Fruit fly (Drosophila melanogaster) whole organism, prepupa: ENCODE results near the gene CG9953.

ENCODE experiments used
- Blimp-1 ChIP-seq: fragments of 200-800 bp; sonication (Bioruptor generic); optimal IDR thresholded peaks from 3 replicates; lab custom pipeline; 2017; ENCODE audit warnings: missing biosample characterization, missing genetic modification characterization, mild to moderate bottlenecking, moderate library complexity, missing genetic modification reagents
- CG10669 ChIP-seq: fragments of 200-800 bp; sonication (Bioruptor generic); optimal IDR thresholded peaks from 3 replicates; lab custom pipeline; 2018; ENCODE audit warnings: missing biosample characterization, mild to moderate bottlenecking, missing genetic modification characterization, moderate library complexity
- CG11294 ChIP-seq: fragments of 200-800 bp; sonication (Bioruptor generic); IDR thresholded peaks from 2 replicates; pipeline ENCODE4 v1.3.6; 2022; ENCODE audit warnings: missing biosample characterization, missing genetic modification characterization
- CG11902 ChIP-seq: fragments of 200-800 bp; sonication (Bioruptor generic); optimal IDR thresholded peaks from 3 replicates; lab custom pipeline; 2016; ENCODE audit warnings: missing biosample characterization, missing genetic modification characterization
- CG15336 ChIP-seq: fragments of 200-800 bp; sonication (Bioruptor generic); IDR thresholded peaks from 2 replicates; pipeline ENCODE4 v1.3.6; 2022; ENCODE audit warnings: missing biosample characterization, missing genetic modification characterization
- CG1621 ChIP-seq: fragments of 200-800 bp; sonication (Bioruptor generic); optimal IDR thresholded peaks from 3 replicates; lab custom pipeline; 2018; ENCODE audit warnings: missing biosample characterization, mild to moderate bottlenecking, missing genetic modification characterization
- CG16779 ChIP-seq: fragments of 200-800 bp; sonication (Bioruptor generic); optimal IDR thresholded peaks from 3 replicates; lab custom pipeline; 2017; ENCODE audit warnings: missing biosample characterization, mild to moderate bottlenecking, missing genetic modification characterization
- CG31627 ChIP-seq: fragments of 200-800 bp; sonication (Bioruptor generic); optimal IDR thresholded peaks from 3 replicates; lab custom pipeline; 2016; ENCODE audit warnings: missing biosample characterization, missing genetic modification characterization
- CG32006 ChIP-seq: fragments of 200-800 bp; sonication (Bioruptor generic); optimal IDR thresholded peaks from 3 replicates; lab custom pipeline; 2017; ENCODE audit warnings: missing biosample characterization, mild to moderate bottlenecking, missing genetic modification characterization
- CG3919 ChIP-seq: fragments of 200-800 bp; sonication (Bioruptor generic); optimal IDR thresholded peaks from 3 replicates; lab custom pipeline; 2016; ENCODE audit warnings: missing biosample characterization, missing genetic modification characterization
- CG4318 ChIP-seq: fragments of 200-800 bp; sonication (Bioruptor generic); optimal IDR thresholded peaks from 3 replicates; lab custom pipeline; 2017; ENCODE audit warnings: missing biosample characterization, mild to moderate bottlenecking, missing genetic modification characterization
- CG6163 ChIP-seq: fragments of 200-800 bp; sonication (Bioruptor generic); IDR thresholded peaks from 3 replicates; pipeline ENCODE4 v1.3.6; 2022; ENCODE audit warnings: missing biosample characterization, missing genetic modification characterization
- CG6792 ChIP-seq: fragments of 200-800 bp; sonication (Bioruptor generic); optimal IDR thresholded peaks from 3 replicates; lab custom pipeline; 2016; ENCODE audit warnings: missing biosample characterization, missing genetic modification characterization
- CG6854 ChIP-seq: fragments of 200-800 bp; sonication (Bioruptor generic); optimal IDR thresholded peaks from 2 replicates; lab custom pipeline; 2017; ENCODE audit warnings: missing biosample characterization, mild to moderate bottlenecking, missing genetic modification characterization
- CG8319 ChIP-seq: fragments of 200-800 bp; sonication (Bioruptor generic); optimal IDR thresholded peaks from 3 replicates; lab custom pipeline; 2016; ENCODE audit warnings: missing biosample characterization, missing genetic modification characterization
- CG8632 ChIP-seq: fragments of 200-800 bp; sonication (Bioruptor generic); optimal IDR thresholded peaks from 3 replicates; lab custom pipeline; 2016; ENCODE audit warnings: missing biosample characterization, missing genetic modification characterization
- Eip75B ChIP-seq: fragments of 200-800 bp; sonication (Bioruptor generic); optimal IDR thresholded peaks from 3 replicates; lab custom pipeline; 2016; ENCODE audit warnings: missing biosample characterization, missing genetic modification characterization
- Eip78C ChIP-seq: fragments of 200-800 bp; sonication (Bioruptor generic); peaks from one replicate; lab custom pipeline; 2016; ENCODE audit warnings: missing biosample characterization, missing genetic modification characterization
- Eip93F ChIP-seq: fragments of 200-800 bp; sonication (Bioruptor generic); optimal IDR thresholded peaks from 2 replicates; lab custom pipeline; 2016; ENCODE audit warnings: missing biosample characterization, mild to moderate bottlenecking, missing genetic modification characterization
- Ets21C ChIP-seq: fragments of 200-800 bp; sonication (Bioruptor generic); optimal IDR thresholded peaks from 3 replicates; lab custom pipeline; 2016; ENCODE audit warnings: missing biosample characterization, missing genetic modification characterization
- Gug ChIP-seq: fragments of 200-800 bp; sonication (Bioruptor generic); IDR thresholded peaks from 2 replicates; pipeline ENCODE4 v1.3.6; 2022; ENCODE audit warnings: missing biosample characterization, missing genetic modification characterization
- Hr38 ChIP-seq: sonication (Bioruptor generic); optimal IDR thresholded peaks from 2 replicates; lab custom pipeline; 2016; ENCODE audit warnings: missing biosample characterization, missing genetic modification characterization
- Hr39 ChIP-seq: fragments of 200-800 bp; sonication (Bioruptor generic); optimal IDR thresholded peaks from 2 replicates; lab custom pipeline; 2016; ENCODE audit warnings: missing biosample characterization, missing genetic modification characterization
- Lpt ChIP-seq: fragments of 200-800 bp; sonication (Bioruptor generic); optimal IDR thresholded peaks from 3 replicates; lab custom pipeline; 2016; ENCODE audit warnings: missing biosample characterization, missing genetic modification characterization
- Met ChIP-seq: fragments of 200-800 bp; sonication (Bioruptor generic); optimal IDR thresholded peaks from 3 replicates; lab custom pipeline; 2016; ENCODE audit warnings: missing biosample characterization, missing genetic modification characterization
- Sox102F ChIP-seq: fragments of 200-800 bp; sonication (Bioruptor generic); optimal IDR thresholded peaks from 2 replicates; lab custom pipeline; 2016; ENCODE audit warnings: missing biosample characterization, mild to moderate bottlenecking, missing genetic modification characterization
- Sox14 ChIP-seq: fragments of 200-800 bp; sonication (Bioruptor generic); optimal IDR thresholded peaks from 3 replicates; lab custom pipeline; 2016; ENCODE audit warnings: missing biosample characterization, missing genetic modification characterization
- Sox15 ChIP-seq: fragments of 200-800 bp; sonication (Bioruptor generic); optimal IDR thresholded peaks from 3 replicates; lab custom pipeline; 2016; ENCODE audit warnings: missing biosample characterization, missing genetic modification characterization
- achi ChIP-seq: fragments of 200-800 bp; sonication (Bioruptor generic); optimal IDR thresholded peaks from 3 replicates; lab custom pipeline; 2016; ENCODE audit warnings: missing biosample characterization, missing genetic modification characterization
- acj6 ChIP-seq: fragments of 200-800 bp; sonication (Bioruptor generic); optimal IDR thresholded peaks from 3 replicates; lab custom pipeline; 2016; ENCODE audit warnings: missing biosample characterization, missing genetic modification characterization
- cyc ChIP-seq: fragments of 200-800 bp; sonication (Bioruptor generic); optimal IDR thresholded peaks from 3 replicates; lab custom pipeline; 2016; ENCODE audit warnings: missing biosample characterization, missing genetic modification characterization
- dac ChIP-seq: fragments of 200-800 bp; sonication (Bioruptor generic); optimal IDR thresholded peaks from 2 replicates; lab custom pipeline; 2017; ENCODE audit warnings: missing biosample characterization, mild to moderate bottlenecking, missing genetic modification characterization
- esn ChIP-seq: fragments of 200-800 bp; sonication (Bioruptor generic); optimal IDR thresholded peaks from 2 replicates; lab custom pipeline; 2016; ENCODE audit warnings: missing biosample characterization, mild to moderate bottlenecking, missing genetic modification characterization, moderate library complexity
- fd59A ChIP-seq: fragments of 200-800 bp; sonication (Bioruptor generic); optimal IDR thresholded peaks from 2 replicates; lab custom pipeline; 2017; ENCODE audit warnings: missing biosample characterization, mild to moderate bottlenecking, missing genetic modification characterization, missing genetic modification reagents
- fd85E ChIP-seq: fragments of 200-800 bp; sonication (Bioruptor generic); optimal IDR thresholded peaks from 3 replicates; lab custom pipeline; 2016; ENCODE audit warnings: missing biosample characterization, missing genetic modification characterization
- fkh ChIP-seq: fragments of 200-800 bp; sonication (Bioruptor generic); optimal IDR thresholded peaks from 3 replicates; lab custom pipeline; 2017; ENCODE audit warnings: missing biosample characterization, mild to moderate bottlenecking, missing genetic modification characterization, moderate library complexity
- net ChIP-seq: fragments of 200-800 bp; sonication (Bioruptor generic); optimal IDR thresholded peaks from 3 replicates; lab custom pipeline; 2016; ENCODE audit warnings: missing biosample characterization, missing genetic modification characterization
- spab ChIP-seq: fragments of 200-800 bp; sonication (Bioruptor generic); optimal IDR thresholded peaks from 2 replicates; lab custom pipeline; 2017; ENCODE audit warnings: missing biosample characterization, mild to moderate bottlenecking, missing genetic modification characterization, missing genetic modification reagents
- ss ChIP-seq, 2 experiments: fragments of 200-800 bp; sonication (Bioruptor generic); optimal IDR thresholded peaks; 2 replicates in 1 of 2; 3 replicates in 1 of 2; lab custom pipeline; 2017 to 2018; ENCODE audit warnings: mild to moderate bottlenecking in 2 of 2, missing biosample characterization in 2 of 2, missing genetic modification characterization in 2 of 2, moderate library complexity in 1 of 2
- vri ChIP-seq: fragments of 200-800 bp; sonication (Bioruptor generic); optimal IDR thresholded peaks from 3 replicates; lab custom pipeline; 2016; ENCODE audit warnings: missing biosample characterization, mild to moderate bottlenecking, missing genetic modification characterization

Gene CG9953

DNA sequence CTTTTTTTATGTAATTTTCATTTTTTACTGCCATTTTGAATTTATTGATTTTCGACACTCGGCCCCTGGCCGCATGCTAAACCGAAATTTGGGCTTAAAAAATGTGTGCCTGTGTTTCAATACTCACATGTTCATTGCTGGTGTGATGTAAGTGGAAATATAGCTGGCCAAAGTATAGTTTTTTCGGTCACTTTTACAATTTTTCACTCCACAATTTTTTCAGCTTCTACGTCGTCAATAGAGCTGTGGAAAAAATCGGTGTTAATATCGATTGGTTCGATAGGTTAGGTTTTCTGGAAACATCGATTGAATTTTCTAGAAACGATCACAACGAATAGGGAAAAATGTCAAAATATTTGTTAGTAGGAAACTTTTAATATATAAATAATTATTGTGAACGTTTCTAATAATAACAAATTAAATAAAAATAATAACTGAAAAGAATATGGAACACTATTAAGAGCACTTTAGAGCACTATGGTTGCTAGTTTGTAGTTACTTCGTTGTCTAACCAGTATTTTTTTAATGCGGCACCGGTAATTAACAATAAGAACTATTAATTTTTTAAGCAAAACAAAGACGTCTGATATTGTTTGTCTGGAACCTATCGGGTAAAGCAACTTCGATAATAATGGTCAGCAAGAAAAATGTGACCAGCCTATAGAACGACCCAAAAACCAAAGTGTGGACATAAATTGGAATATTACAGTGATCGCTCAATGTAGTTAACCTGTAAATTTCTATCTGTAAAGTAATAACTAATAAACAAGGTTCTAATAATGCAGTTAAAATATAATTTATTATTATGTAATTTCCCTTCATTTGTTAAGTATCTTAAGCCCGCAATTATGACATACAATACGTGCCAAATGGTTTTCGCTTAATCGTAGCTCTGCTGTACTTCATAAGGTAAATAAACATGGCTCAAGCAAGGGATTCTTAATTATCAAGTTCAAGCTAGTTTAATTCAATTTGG lies 13.9 kb upstream of the CG9953 start, which contains the start of the genes CG10077 and CG9948 (continued):
- peak; percentile 93 for TF ChIP-seq esn
- peak; percentile 86 for TF ChIP-seq Eip93F (GFP tag; lab: Kevin White, UChicago)
- peak; percentile 90 for TF ChIP-seq achi
- peak; percentile 85 for TF ChIP-seq cyc (GFP tag; lab: Kevin White, UChicago)
- TF ChIP-seq Sox102F (GFP tag; lab: Kevin White, UChicago): peak; percentile 90
- peak; percentile 88 for TF ChIP-seq CG6792 (GFP tag; lab: Kevin White, UChicago)
- TF ChIP-seq Sox14 (GFP tag; lab: Kevin White, UChicago): peak; percentile 87
- TF ChIP-seq ss (GFP tag; optimal IDR thresholded peaks at IDR 0.05; lab: Kevin White, UChicago): peak; percentile 79 to 88
- TF ChIP-seq dac (GFP tag; lab: Kevin White, UChicago): peak; percentile 51
- TF ChIP-seq fd59A (GFP tag; lab: Kevin White, UChicago): peak; percentile 83
- TF ChIP-seq CG1621: peak; percentile 87
- TF ChIP-seq Blimp-1 (GFP tag; lab: Kevin White, UChicago): peak; percentile 67
- peak; percentile 91 for TF ChIP-seq CG6163
- no peak for TF ChIP-seq Lpt
- peak; percentile 81 for TF ChIP-seq Ets21C (GFP tag; lab: Kevin White, UChicago)
- no peak for TF ChIP-seq CG4318
- peak; percentile 88 for TF ChIP-seq CG31627 (GFP tag; lab: Kevin White, UChicago)
- peak; percentile 76 for TF ChIP-seq CG11902
- TF ChIP-seq Met: peak; percentile 90
- no peak for TF ChIP-seq spab (GFP tag; lab: Kevin White, UChicago)
- peak; percentile 93 for TF ChIP-seq acj6 (GFP tag; lab: Kevin White, UChicago)
- peak; percentile 85 for TF ChIP-seq Eip75B
- TF ChIP-seq CG11294 (GFP tag; lab: Robert Waterston, UW): peak; percentile 85
- peak; percentile 83 for TF ChIP-seq Hr39 (GFP tag; lab: Kevin White, UChicago)
- peak; percentile 75 for TF ChIP-seq CG6854
- TF ChIP-seq vri: peak; percentile 80
- TF ChIP-seq CG3919 (GFP tag; lab: Kevin White, UChicago): peak; percentile 91
- TF ChIP-seq CG16779: no peak
- peak; percentile 98 for TF ChIP-seq Eip78C (GFP tag; lab: Kevin White, UChicago)
- peak; percentile 95 for TF ChIP-seq CG15336 (GFP tag; lab: Robert Waterston, UW)
- TF ChIP-seq CG32006 (GFP tag; lab: Kevin White, UChicago): peak; percentile 87
- TF ChIP-seq Sox15 (GFP tag; lab: Kevin White, UChicago): peak; percentile 79
- TF ChIP-seq fd85E (GFP tag; lab: Kevin White, UChicago): no peak

DNA sequence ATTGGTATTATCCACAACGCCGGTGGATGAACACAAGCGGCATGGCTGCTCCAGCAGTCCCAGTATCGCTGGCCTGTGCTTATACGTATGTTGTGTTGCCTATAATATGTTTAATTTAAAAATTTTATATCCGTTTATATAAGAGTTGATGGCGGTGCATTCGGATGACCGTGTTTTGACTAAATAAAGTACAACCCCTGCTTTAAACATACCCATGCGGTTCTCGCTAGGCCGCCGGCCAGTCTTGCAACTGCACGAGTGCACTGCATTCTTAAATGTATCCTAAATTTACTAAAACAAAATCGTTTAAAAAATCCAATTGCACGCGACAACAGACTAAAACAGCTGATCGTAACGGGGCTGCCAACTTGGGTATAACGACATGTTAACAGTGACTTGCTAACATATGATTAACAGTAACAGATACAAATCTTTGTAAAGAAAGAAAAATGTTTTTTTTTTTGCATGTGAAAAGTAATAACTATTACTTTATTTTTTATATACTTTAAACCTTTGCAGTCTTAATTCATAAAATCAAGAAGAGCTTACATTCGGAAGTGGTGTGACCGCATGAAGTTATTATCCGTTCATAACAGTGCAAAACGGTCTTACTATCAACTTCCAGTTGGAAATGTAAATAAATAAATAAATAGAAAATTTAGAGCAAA lies 11.6 kb upstream of the CG9953 start, which contains the start of the genes Uqcc1 and Surf1:
Gene Uqcc1, minus strand, starts transcription at position 356 of the 668 bp plus-strand sequence.
Gene Surf1, plus strand, starts transcription at position 594 of the 668 bp plus-strand sequence.
- TF ChIP-seq Hr38 (GFP tag; lab: Kevin White, UChicago): no peak
- no peak for TF ChIP-seq Sox14 (GFP tag; lab: Kevin White, UChicago)
- no peak for TF ChIP-seq net (GFP tag; lab: Kevin White, UChicago)
- peak; percentile 3 for TF ChIP-seq Eip75B
- TF ChIP-seq CG10669 (GFP tag; lab: Kevin White, UChicago): no peak
- no peak for TF ChIP-seq Gug (GFP tag; lab: Robert Waterston, UW)
- TF ChIP-seq fkh (GFP tag; lab: Kevin White, UChicago): peak; percentile 93
- peak; percentile 20 for TF ChIP-seq esn
- TF ChIP-seq Eip93F (GFP tag; lab: Kevin White, UChicago): peak; percentile 24
- TF ChIP-seq Eip78C (GFP tag; lab: Kevin White, UChicago): peak; percentile 63
- no peak for TF ChIP-seq CG8319
- TF ChIP-seq CG8632 (GFP tag; lab: Kevin White, UChicago): no peak
- no peak for TF ChIP-seq cyc (GFP tag; lab: Kevin White, UChicago)
- no peak for TF ChIP-seq achi
- TF ChIP-seq Met: no peak
